Fruit fly (Drosophila melanogaster) whole organism, pupa: ENCODE measurements around the gene Pif1B.
A peak's percentile ranks its signal among the peaks of the same experiment; 100 is the strongest.

ENCODE experiments used
- CG10348 ChIP-seq: fragments of 200-800 bp; sonication (Bioruptor generic); IDR thresholded peaks from 2 replicates; pipeline ENCODE4 v1.3.6; 2022; ENCODE audit warnings: missing biosample characterization, missing genetic modification characterization
- CG12605 ChIP-seq: fragments of 200-800 bp; sonication (Bioruptor generic); IDR thresholded peaks from 2 replicates; pipeline ENCODE4 v1.3.6; 2022; ENCODE audit warnings: missing biosample characterization, missing genetic modification characterization
- CG13204 ChIP-seq: fragments of 200-800 bp; sonication (Bioruptor generic); optimal IDR thresholded peaks from 2 replicates; lab custom pipeline; 2018; ENCODE audit warnings: missing biosample characterization, mild to moderate bottlenecking, missing genetic modification characterization, moderate library complexity
- CG14655 ChIP-seq: fragments of 200-800 bp; sonication (Bioruptor generic); optimal IDR thresholded peaks from 3 replicates; lab custom pipeline; 2017; ENCODE audit warnings: mild to moderate bottlenecking, missing biosample characterization, missing genetic modification reagents, missing genetic modification characterization
- CG15710 ChIP-seq: fragments of 200-800 bp; sonication (Bioruptor generic); optimal IDR thresholded peaks from 2 replicates; lab custom pipeline; 2018; ENCODE audit warnings: missing biosample characterization, mild to moderate bottlenecking, missing genetic modification characterization, moderate library complexity
- CG17806 ChIP-seq: fragments of 200-800 bp; sonication (Bioruptor generic); optimal IDR thresholded peaks from 2 replicates; lab custom pipeline; 2018; ENCODE audit warnings: missing biosample characterization, mild to moderate bottlenecking, missing genetic modification characterization, moderate library complexity
- CG32121 ChIP-seq: fragments of 200-800 bp; sonication (Bioruptor generic); IDR thresholded peaks from 2 replicates; pipeline ENCODE4 v1.3.6; 2022; ENCODE audit warnings: missing biosample characterization, missing genetic modification characterization
- CG34367 ChIP-seq: fragments of 200-800 bp; sonication (Bioruptor generic); optimal IDR thresholded peaks from 2 replicates; lab custom pipeline; 2018; ENCODE audit warnings: missing biosample characterization, mild to moderate bottlenecking, missing genetic modification characterization
- CG4496 ChIP-seq: fragments of 200-800 bp; sonication (Bioruptor generic); IDR thresholded peaks from 3 replicates; pipeline ENCODE4 v1.3.6; 2022; ENCODE audit warnings: missing biosample characterization, missing genetic modification characterization
- CG8159 ChIP-seq: fragments of 200-800 bp; sonication (Bioruptor generic); optimal IDR thresholded peaks from 3 replicates; lab custom pipeline; 2018; ENCODE audit warnings: missing biosample characterization, mild to moderate bottlenecking, missing genetic modification characterization, moderate library complexity
- CG8301 ChIP-seq: fragments of 200-800 bp; sonication (Bioruptor generic); optimal IDR thresholded peaks from 2 replicates; lab custom pipeline; 2018; ENCODE audit warnings: missing biosample characterization, mild to moderate bottlenecking, missing genetic modification characterization
- CG9948 ChIP-seq: fragments of 200-800 bp; sonication (Bioruptor generic); optimal IDR thresholded peaks from 2 replicates; lab custom pipeline; 2018; ENCODE audit warnings: missing biosample characterization, mild to moderate bottlenecking, missing genetic modification characterization, moderate library complexity
- D1 ChIP-seq: fragments of 200-800 bp; sonication (Bioruptor generic); optimal IDR thresholded peaks from 2 replicates; lab custom pipeline; 2018; ENCODE audit warnings: missing biosample characterization, mild to moderate bottlenecking, missing genetic modification characterization, moderate library complexity
- EcR ChIP-seq: fragments of 200-800 bp; sonication (Bioruptor generic); optimal IDR thresholded peaks from 3 replicates; lab custom pipeline; 2019; ENCODE audit warnings: missing biosample characterization, missing genetic modification characterization, mild to moderate bottlenecking, moderate library complexity, missing genetic modification reagents
- Ets98B ChIP-seq: fragments of 200-800 bp; sonication (Bioruptor generic); IDR thresholded peaks from 2 replicates; pipeline ENCODE4 v1.3.6; 2022; ENCODE audit warnings: missing biosample characterization, missing genetic modification characterization
- Pif1A ChIP-seq: fragments of 200-800 bp; sonication (Bioruptor generic); optimal IDR thresholded peaks from 3 replicates; lab custom pipeline; 2016; ENCODE audit warnings: missing biosample characterization, missing genetic modification characterization
- Pif1B ChIP-seq: fragments of 200-800 bp; sonication (Bioruptor generic); optimal IDR thresholded peaks from 3 replicates; lab custom pipeline; 2016; ENCODE audit warnings: missing biosample characterization, missing genetic modification characterization
- Snoo ChIP-seq: fragments of 200-800 bp; sonication (Bioruptor generic); optimal IDR thresholded peaks from 3 replicates; lab custom pipeline; 2017; ENCODE audit warnings: missing biosample characterization, mild to moderate bottlenecking, missing genetic modification characterization, inconsistent platforms
- fd96Ca ChIP-seq: fragments of 200-800 bp; sonication (Bioruptor generic); IDR thresholded peaks from 3 replicates; pipeline ENCODE4 v1.3.6; 2022; ENCODE audit warnings: missing biosample characterization, missing genetic modification characterization
- gl ChIP-seq: fragments of 200-800 bp; sonication (Bioruptor generic); optimal IDR thresholded peaks from 2 replicates; lab custom pipeline; 2018; ENCODE audit warnings: missing biosample characterization, mild to moderate bottlenecking, missing genetic modification characterization
- rn ChIP-seq: fragments of 200-800 bp; sonication (Bioruptor generic); IDR thresholded peaks from 2 replicates; pipeline ENCODE4 v1.3.6; 2022; ENCODE audit warnings: missing biosample characterization, missing genetic modification characterization

Gene Pif1B

dm6 chr3R:8810397-8811184, 9.6 kb upstream of the Pif1B start:
- TF ChIP-seq Snoo (tag; lab: Kevin White, UChicago): no peak
- peak; percentile 85 for TF ChIP-seq D1 (tag; lab: Kevin White, UChicago)
- TF ChIP-seq CG4496 (GFP tag; lab: Robert Waterston, UW): peak; percentile 20
- peak; percentile 28 for TF ChIP-seq CG13204 (GFP tag; lab: Kevin White, UChicago)
- TF ChIP-seq Ets98B (GFP tag; lab: Robert Waterston, UW): peak; percentile 54
- TF ChIP-seq Pif1A (GFP tag; lab: Kevin White, UChicago): peak; percentile 72
- TF ChIP-seq CG34367 (tag; lab: Kevin White, UChicago): peak; percentile 7
- peak; percentile 85 for TF ChIP-seq CG17806 (tag; lab: Kevin White, UChicago)
- peak; percentile 32 for TF ChIP-seq CG8159 (tag; lab: Kevin White, UChicago)
- TF ChIP-seq Pif1B (GFP tag; lab: Kevin White, UChicago): peak; percentile 15
- TF ChIP-seq fd96Ca (GFP tag; lab: Robert Waterston, UW): 0 out of 3 replicates have a peak, but pooled peaks have one; percentile 26
- TF ChIP-seq gl: peak; percentile 23
- peak; percentile 46 for TF ChIP-seq CG32121
- TF ChIP-seq CG8301 (tag; lab: Kevin White, UChicago): no peak
- TF ChIP-seq CG12605: peak; percentile 36; the same call in 1 of the 2 replicates
- no peak for TF ChIP-seq CG10348 (GFP tag; lab: Robert Waterston, UW)
- peak; percentile 87 for TF ChIP-seq CG9948 (tag; lab: Kevin White, UChicago)
- TF ChIP-seq EcR (GFP tag; lab: Kevin White, UChicago): peak; percentile 15
- TF ChIP-seq CG15710 (tag; lab: Kevin White, UChicago): peak; percentile 41
- TF ChIP-seq rn (GFP tag; lab: Robert Waterston, UW): peak; percentile 39; the same call in 1 of the 2 replicates
- peak; percentile 85 for TF ChIP-seq CG14655 (GFP tag; lab: Kevin White, UChicago)

dm6 chr3R:8809712-8810111, 8.7 kb upstream of the Pif1B start:
- TF ChIP-seq EcR (GFP tag; lab: Kevin White, UChicago) (peak; percentile 79), CG17806 (tag; lab: Kevin White, UChicago) (no peak)
- TF ChIP-seq, all 21 proteins: peak for 1

dm6 chr3R:8808518-8808921, 7.5 kb upstream of the Pif1B start:
- TF ChIP-seq CG8159 (tag; lab: Kevin White, UChicago) (peak; percentile 82), gl (peak; percentile 27), CG17806 (tag; lab: Kevin White, UChicago) (peak; percentile 78), CG4496 (GFP tag; lab: Robert Waterston, UW) (peak; percentile 19; the same call in 1 of the 3 replicates), CG8301 (tag; lab: Kevin White, UChicago) (peak; percentile 36), CG10348 (GFP tag; lab: Robert Waterston, UW) (no peak), CG9948 (tag; lab: Kevin White, UChicago) (peak; percentile 68), CG12605 (no peak), D1 (tag; lab: Kevin White, UChicago) (peak; percentile 40), Snoo (tag; lab: Kevin White, UChicago) (peak; percentile 45), rn (GFP tag; lab: Robert Waterston, UW) (no peak), CG34367 (tag; lab: Kevin White, UChicago) (peak; percentile 62), CG14655 (GFP tag; lab: Kevin White, UChicago) (no peak), CG15710 (tag; lab: Kevin White, UChicago) (peak; percentile 70)

dm6 chr3R:8807831-8808517, 7.0 kb upstream of the Pif1B start:
- TF ChIP-seq EcR (GFP tag; lab: Kevin White, UChicago) (peak; percentile 48), CG17806 (tag; lab: Kevin White, UChicago) (no peak)

- TF ChIP-seq CG14655 (GFP tag; lab: Kevin White, UChicago): no peak
- TF ChIP-seq CG32121: no peak
- no peak for TF ChIP-seq CG15710 (tag; lab: Kevin White, UChicago)
- TF ChIP-seq Pif1A (GFP tag; lab: Kevin White, UChicago): no peak
- TF ChIP-seq Snoo (tag; lab: Kevin White, UChicago): no peak
- TF ChIP-seq CG4496 (GFP tag; lab: Robert Waterston, UW): no peak
- no peak for TF ChIP-seq Ets98B (GFP tag; lab: Robert Waterston, UW)
- TF ChIP-seq CG9948 (tag; lab: Kevin White, UChicago): no peak
- no peak for TF ChIP-seq fd96Ca (GFP tag; lab: Robert Waterston, UW)
- no peak for TF ChIP-seq gl
- TF ChIP-seq rn (GFP tag; lab: Robert Waterston, UW): no peak
- TF ChIP-seq D1 (tag; lab: Kevin White, UChicago): no peak
- no peak for TF ChIP-seq CG12605
- no peak for TF ChIP-seq CG13204 (GFP tag; lab: Kevin White, UChicago)
- TF ChIP-seq CG10348 (GFP tag; lab: Robert Waterston, UW): no peak
- no peak for TF ChIP-seq CG8159 (tag; lab: Kevin White, UChicago)
- no peak for TF ChIP-seq Pif1B (GFP tag; lab: Kevin White, UChicago)
Observed at dm6 chr3R:8807048-8807447, 6.1 kb upstream of the Pif1B start.
